Worm (Caenorhabditis elegans): Measurements from ENCODE around the gene C03B1.4.

The C03B1.4 gene

DNA sequence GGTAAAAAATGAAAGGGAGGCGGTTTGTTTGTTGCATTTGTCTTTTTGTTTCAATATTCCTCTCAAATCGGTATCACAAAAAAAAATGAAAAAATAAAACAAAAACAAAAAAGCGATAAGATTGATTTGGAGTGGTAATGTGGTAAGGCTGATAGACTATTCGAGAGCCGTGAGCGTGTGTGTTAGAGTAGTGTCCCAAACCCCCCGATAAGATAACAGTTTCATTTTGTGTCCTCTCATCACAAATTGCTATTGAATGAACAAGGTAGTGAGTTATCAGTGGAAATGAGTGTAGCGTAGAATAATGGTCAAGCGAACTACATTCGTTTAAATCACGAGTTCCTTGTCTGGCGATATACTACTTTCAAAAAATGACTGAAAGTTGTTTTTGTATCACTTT is 25.9 kb upstream of the C03B1.4 start:
- TF ChIP-seq ahr-1 (tag; optimal IDR thresholded peaks at IDR 0.05) (no peak), sox-2 (GFP tag; IDR thresholded peaks at IDR 0.05) (no peak), ztf-16 (tag; optimal IDR thresholded peaks at IDR 0.05) (no peak), ref-2 (tag; optimal IDR thresholded peaks at IDR 0.05) (no peak), lin-11 (tag; optimal IDR thresholded peaks at IDR 0.05) (no peak), dmd-4 (tag; optimal IDR thresholded peaks at IDR 0.05; ENCODE audit: borderline replicate concordance) (no peak), ets-4 (tag; optimal IDR thresholded peaks at IDR 0.05) (no peak), odd-2 (tag; optimal IDR thresholded peaks at IDR 0.05) (no peak), ceh-34 (tag; optimal IDR thresholded peaks at IDR 0.05) (no peak), pqm-1 (tag; optimal IDR thresholded peaks at IDR 0.05) (peak; percentile 40), hlh-8 (tag; optimal IDR thresholded peaks at IDR 0.05) (no peak), fkh-6 (tag; optimal IDR thresholded peaks at IDR 0.05) (no peak), rnt-1 (tag; optimal IDR thresholded peaks at IDR 0.05) (no peak), elt-2 (tag; optimal IDR thresholded peaks at IDR 0.05) (peak; percentile 92), zip-5 (tag; optimal IDR thresholded peaks at IDR 0.05) (no peak), ceh-22 (tag; optimal IDR thresholded peaks at IDR 0.05) (no peak)

- no peak for TF ChIP-seq ceh-2 (tag; optimal IDR thresholded peaks at IDR 0.05)
- no peak for TF ChIP-seq K09A11.1 (tag; optimal IDR thresholded peaks at IDR 0.05; ENCODE audit: insufficient read depth)
- no peak for TF ChIP-seq rnt-1 (tag; optimal IDR thresholded peaks at IDR 0.05)
- no peak for TF ChIP-seq pax-1 (tag; optimal IDR thresholded peaks at IDR 0.05)
- no peak for TF ChIP-seq mec-3 (tag; optimal IDR thresholded peaks at IDR 0.05; ENCODE audit: borderline replicate concordance)
- no peak for TF ChIP-seq ceh-45 (GFP tag; IDR thresholded peaks at IDR 0.05)
- TF ChIP-seq dve-1 (tag; optimal IDR thresholded peaks at IDR 0.05) = no peak
- TF ChIP-seq zip-5 (tag; optimal IDR thresholded peaks at IDR 0.05) = no peak
- TF ChIP-seq ceh-24 (tag; optimal IDR thresholded peaks at IDR 0.05) = no peak
- no peak for TF ChIP-seq ceh-34 (tag; optimal IDR thresholded peaks at IDR 0.05)
- TF ChIP-seq T23F11.4 (GFP tag; optimal IDR thresholded peaks at IDR 0.05) = no peak
- TF ChIP-seq ceh-18 (tag; optimal IDR thresholded peaks at IDR 0.05) = no peak
- no peak for TF ChIP-seq nhr-11 (tag; optimal IDR thresholded peaks at IDR 0.05)
- TF ChIP-seq tbx-7 (tag; optimal IDR thresholded peaks at IDR 0.05) = no peak
- no peak for TF ChIP-seq nfya-1 (tag; optimal IDR thresholded peaks at IDR 0.05)
Observed at ce11 chrX:6341513-6341912, 22.8 kb upstream of the C03B1.4 start, which contains the start of gene C03B1.7. Gene C03B1.7 (plus strand): TSS chrX:6341813.

DNA sequence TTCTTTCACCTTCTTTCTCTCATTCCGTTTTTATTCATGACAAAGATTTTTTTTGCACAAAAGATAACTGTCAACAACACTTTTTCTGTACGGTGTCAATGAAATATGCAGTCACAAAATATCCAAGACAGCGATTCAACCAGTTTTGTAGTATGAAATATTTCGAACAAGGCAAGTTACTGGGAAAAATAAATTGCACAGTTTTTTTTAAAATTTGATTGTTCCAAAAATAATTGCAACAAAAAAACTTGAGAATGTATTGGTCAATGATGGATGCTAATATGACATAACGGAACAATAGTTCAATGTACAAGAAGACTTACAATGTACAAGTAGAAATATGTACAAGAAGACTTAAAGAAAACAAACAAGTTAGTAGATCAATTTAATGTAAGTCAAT is 18.5 kb upstream of the C03B1.4 start:
- TF ChIP-seq ceh-22 (tag; optimal IDR thresholded peaks at IDR 0.05) (no peak), gmeb-2 (tag; optimal IDR thresholded peaks at IDR 0.05) (no peak), ahr-1 (tag; optimal IDR thresholded peaks at IDR 0.05) (no peak)

ce11 chrX:6347013-6347412 is 17.3 kb upstream of the C03B1.4 start, which contains the start of gene C03B1.9:
Gene C03B1.9 (minus strand): TSS chrX:6347113.
- no peak for TF ChIP-seq hlh-15 (tag; optimal IDR thresholded peaks at IDR 0.05)

- TF ChIP-seq sdc-2 (tag; optimal IDR thresholded peaks at IDR 0.05) = no peak
- no peak for TF ChIP-seq nhr-232 (tag; optimal IDR thresholded peaks at IDR 0.05)
- TF ChIP-seq ceh-24 (tag; optimal IDR thresholded peaks at IDR 0.05) = no peak
- no peak for TF ChIP-seq ceh-19 (GFP tag; optimal IDR thresholded peaks at IDR 0.05)
- no peak for TF ChIP-seq C38D4.7 (GFP tag; optimal IDR thresholded peaks at IDR 0.05)
- no peak for TF ChIP-seq sox-2 (GFP tag; IDR thresholded peaks at IDR 0.05)
- TF ChIP-seq ceh-30 (tag; optimal IDR thresholded peaks at IDR 0.05) = no peak
- no peak for TF ChIP-seq madf-2 (tag; optimal IDR thresholded peaks at IDR 0.05)
- no peak for TF ChIP-seq hlh-30 (tag; optimal IDR thresholded peaks at IDR 0.05; ENCODE audit: insufficient read depth)
Observed at ce11 chrX:6350016-6350415, 14.3 kb upstream of the C03B1.4 start, which contains the start of gene C03B1.6. Gene C03B1.6 (plus strand): TSS chrX:6350316.
